Fruit fly (Drosophila melanogaster): ENCODE measurements around the gene CG4733.

The CG4733 gene

DNA sequence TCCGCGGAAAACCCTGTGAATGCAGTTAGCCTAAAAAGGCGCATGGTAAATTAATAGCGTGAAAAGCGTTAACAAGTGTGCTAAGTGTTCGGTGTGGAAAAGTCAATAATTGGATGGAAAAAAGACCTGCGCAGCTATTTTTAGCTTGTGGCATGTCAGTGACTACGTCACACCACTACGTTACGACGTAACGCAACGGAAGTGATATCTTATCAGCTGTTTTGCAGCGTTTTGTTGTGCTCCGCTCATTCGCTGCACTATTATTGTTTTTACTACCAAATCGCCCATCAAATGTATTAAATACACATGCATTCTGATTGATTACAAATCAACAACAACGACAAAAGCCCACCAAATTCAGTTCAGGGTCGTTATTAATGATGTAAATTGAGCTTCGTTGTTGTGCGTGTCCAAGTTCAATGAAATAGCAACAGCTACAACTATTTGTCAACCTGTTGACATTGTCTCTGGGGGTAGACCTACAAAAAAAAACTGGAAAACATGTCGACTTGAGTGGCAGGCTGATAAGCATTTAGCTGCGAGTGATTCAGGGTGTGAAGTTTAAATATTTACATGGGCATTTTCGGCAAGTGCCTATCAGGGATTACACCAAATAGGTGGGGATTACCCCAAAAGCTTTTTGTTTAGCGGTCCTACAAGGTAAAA, 42.8 kb upstream of the CG4733 start:
- TF ChIP-seq pan (optimal IDR thresholded peaks at IDR 0.05) (no peak), Rel (GFP tag; optimal IDR thresholded peaks at IDR 0.05) (no peak), Rel (tag; optimal IDR thresholded peaks at IDR 0.05) (peak; percentile 79), OdsH (GFP tag; optimal IDR thresholded peaks at IDR 0.05) (no peak)

DNA sequence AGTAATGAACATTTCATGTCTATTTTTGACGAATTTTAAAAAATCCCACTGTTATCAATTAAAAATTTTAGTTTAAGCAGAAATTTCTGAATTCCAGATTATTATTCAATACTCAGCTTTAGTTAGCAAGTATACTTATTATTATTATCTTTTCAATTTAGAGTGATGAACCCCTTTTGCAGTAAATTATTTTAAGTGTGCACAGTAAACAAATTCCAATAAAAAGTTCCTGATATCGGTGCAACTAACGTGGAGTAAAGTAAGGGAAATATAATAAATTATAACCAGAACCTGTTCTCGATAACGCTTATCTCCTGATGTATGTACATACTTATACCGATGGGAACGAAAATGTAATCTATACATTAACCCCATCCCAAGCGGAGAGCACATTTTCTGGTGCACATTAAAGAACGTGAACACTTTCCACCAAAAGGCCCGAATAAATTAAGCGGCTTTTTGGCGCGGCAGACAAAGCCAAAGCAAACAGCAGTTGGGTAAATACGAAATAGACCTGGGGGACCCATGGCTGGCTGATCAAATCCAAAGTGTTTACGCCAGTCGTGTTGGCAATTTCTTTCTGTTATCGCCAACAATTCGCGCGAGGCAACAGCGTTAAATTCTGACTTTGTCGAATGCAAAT, 32.4 kb upstream of the CG4733 start:
- TF ChIP-seq Hr83 (GFP tag; optimal IDR thresholded peaks at IDR 0.05; ENCODE audit: poor library complexity, severe bottlenecking) (peak; percentile 99), Hnf4 (GFP tag; optimal IDR thresholded peaks at IDR 0.05) (peak; percentile 90), Hr78 (GFP tag; optimal IDR thresholded peaks at IDR 0.05) (no peak), usp (GFP tag; optimal IDR thresholded peaks at IDR 0.05) (no peak), CG32264 (GFP tag; optimal IDR thresholded peaks at IDR 0.05) (peak; percentile 82), OdsH (GFP tag; optimal IDR thresholded peaks at IDR 0.05) (peak; percentile 90), sage (GFP tag; optimal IDR thresholded peaks at IDR 0.05) (peak; percentile 67), CG9705 (GFP tag; optimal IDR thresholded peaks at IDR 0.05) (peak; percentile 28), dmrt93B (GFP tag; optimal IDR thresholded peaks at IDR 0.05) (no peak), foxo (GFP tag; optimal IDR thresholded peaks at IDR 0.05) (peak; percentile 62 to 84), tai (GFP tag; optimal IDR thresholded peaks at IDR 0.05) (no peak), Sp1 (GFP tag; optimal IDR thresholded peaks at IDR 0.05) (peak; percentile 67), ey (GFP tag; optimal IDR thresholded peaks at IDR 0.05) (peak; percentile 38), jim (GFP tag; optimal IDR thresholded peaks at IDR 0.05) (peak; percentile 78), dsf (GFP tag; optimal IDR thresholded peaks at IDR 0.05; ENCODE audit: borderline replicate concordance) (peak; percentile 52), psq (GFP tag; optimal IDR thresholded peaks at IDR 0.05) (peak; percentile 66), Rel (GFP tag; optimal IDR thresholded peaks at IDR 0.05) (peak; percentile 76), Rel (tag; optimal IDR thresholded peaks at IDR 0.05) (peak; percentile 76), h (GFP tag; optimal IDR thresholded peaks at IDR 0.05) (peak; percentile 90), dl (GFP tag; optimal IDR thresholded peaks at IDR 0.05; ENCODE audit: insufficient read depth in 1 of 2, partially characterized antibody in 2 of 2) (no peak), br (GFP tag; optimal IDR thresholded peaks at IDR 0.05) (peak; percentile 88), lola (GFP tag; optimal IDR thresholded peaks at IDR 0.05) (no peak), Jra (GFP tag; optimal IDR thresholded peaks at IDR 0.05) (peak; percentile 81), GATAd (GFP tag; optimal IDR thresholded peaks at IDR 0.05) (peak; percentile 13), rgr (GFP tag; optimal IDR thresholded peaks at IDR 0.05) (peak; percentile 90), fru (GFP tag; optimal IDR thresholded peaks at IDR 0.05) (peak; percentile 74), brk (GFP tag; optimal IDR thresholded peaks at IDR 0.05) (peak; percentile 81)

DNA sequence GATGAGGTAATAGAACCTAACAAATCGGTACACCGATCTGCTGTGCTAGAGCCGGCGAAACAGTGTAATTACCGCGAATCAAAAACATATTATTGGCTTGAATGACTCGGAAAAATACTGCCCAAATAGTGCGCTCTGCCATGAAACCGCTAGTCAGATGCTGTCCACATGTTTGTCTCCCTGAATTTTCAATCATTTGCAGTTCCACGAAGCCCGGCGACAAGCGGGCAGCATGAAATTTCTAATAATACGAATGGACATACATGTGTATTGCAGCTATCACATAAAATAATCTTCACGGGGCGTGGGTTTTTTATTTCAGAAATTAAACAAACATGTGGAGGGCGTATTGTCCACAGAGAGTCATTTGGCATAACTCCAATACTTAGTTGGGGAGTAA, 31.5 kb upstream of the CG4733 start:
- TF ChIP-seq Vsx2 (GFP tag; optimal IDR thresholded peaks at IDR 0.05; ENCODE audit: partially characterized antibody) (no peak), tai (GFP tag; optimal IDR thresholded peaks at IDR 0.05) (no peak), h (GFP tag; optimal IDR thresholded peaks at IDR 0.05) (no peak), Sp1 (GFP tag; optimal IDR thresholded peaks at IDR 0.05) (no peak), jim (GFP tag; optimal IDR thresholded peaks at IDR 0.05) (no peak), brk (GFP tag; optimal IDR thresholded peaks at IDR 0.05) (no peak)

DNA sequence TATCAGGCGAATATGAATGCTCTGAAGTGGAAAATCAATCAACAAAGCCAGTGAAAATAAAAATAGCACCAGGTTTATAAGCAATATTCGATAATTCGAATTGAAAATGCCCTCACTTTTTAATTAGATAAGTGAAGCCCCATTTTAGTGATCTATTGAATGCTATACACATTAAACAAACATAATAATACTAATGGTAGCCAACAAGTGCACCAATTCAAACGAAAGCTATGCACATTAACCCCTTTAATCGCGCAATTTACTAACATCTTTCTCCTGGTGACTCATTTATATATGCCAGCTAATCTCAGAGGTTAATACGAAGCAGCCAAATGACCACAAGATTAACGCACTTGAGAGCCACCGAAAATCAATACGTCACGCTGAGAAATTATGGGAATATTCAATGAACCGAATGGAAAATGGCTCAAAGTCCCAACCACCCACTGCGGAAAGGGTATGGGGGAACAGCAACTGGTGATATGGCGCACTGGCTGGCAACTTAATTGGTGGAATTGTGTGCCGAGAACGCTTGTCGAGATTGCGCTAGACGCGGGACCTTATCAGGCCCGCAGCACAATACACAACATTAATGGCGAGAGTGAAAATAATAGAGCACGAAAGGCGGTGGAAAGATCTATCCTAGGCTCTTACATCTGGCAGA, 31.0 kb upstream of the CG4733 start:
- TF ChIP-seq Hr83 (GFP tag; optimal IDR thresholded peaks at IDR 0.05; ENCODE audit: poor library complexity, severe bottlenecking) (no peak), Jra (GFP tag; optimal IDR thresholded peaks at IDR 0.05) (no peak), pan (optimal IDR thresholded peaks at IDR 0.05) (no peak), h (GFP tag; optimal IDR thresholded peaks at IDR 0.05) (peak; percentile 57), N (GFP tag; optimal IDR thresholded peaks at IDR 0.05) (no peak), br (GFP tag; optimal IDR thresholded peaks at IDR 0.05) (peak; percentile 76), tai (GFP tag; optimal IDR thresholded peaks at IDR 0.05) (no peak), dsf (GFP tag; optimal IDR thresholded peaks at IDR 0.05; ENCODE audit: borderline replicate concordance) (no peak), Abd-B (GFP tag; optimal IDR thresholded peaks at IDR 0.05) (no peak), dl (GFP tag; optimal IDR thresholded peaks at IDR 0.05; ENCODE audit: insufficient read depth in 1 of 2, partially characterized antibody in 2 of 2) (no peak), jim (GFP tag; optimal IDR thresholded peaks at IDR 0.05) (no peak), foxo (GFP tag; optimal IDR thresholded peaks at IDR 0.05) (peak in 1 of 2 experiments; percentile 27), dmrt93B (GFP tag; optimal IDR thresholded peaks at IDR 0.05) (no peak), Dfd (GFP tag; optimal IDR thresholded peaks at IDR 0.05) (no peak), HLH106 (tag; optimal IDR thresholded peaks at IDR 0.05) (peak; percentile 8), sage (GFP tag; optimal IDR thresholded peaks at IDR 0.05) (no peak), brk (GFP tag; optimal IDR thresholded peaks at IDR 0.05) (no peak), fru (GFP tag; optimal IDR thresholded peaks at IDR 0.05) (peak; percentile 32), Vsx2 (GFP tag; optimal IDR thresholded peaks at IDR 0.05; ENCODE audit: partially characterized antibody) (no peak), ey (GFP tag; optimal IDR thresholded peaks at IDR 0.05) (peak; percentile 30), Mio (GFP tag; optimal IDR thresholded peaks at IDR 0.05) (no peak), woc (GFP tag; optimal IDR thresholded peaks at IDR 0.05) (no peak), CG9705 (GFP tag; optimal IDR thresholded peaks at IDR 0.05) (no peak), Hr78 (GFP tag; optimal IDR thresholded peaks at IDR 0.05) (no peak), CrebA (GFP tag; optimal IDR thresholded peaks at IDR 0.05; ENCODE audit: borderline replicate concordance) (no peak), sv (GFP tag; optimal IDR thresholded peaks at IDR 0.05) (no peak), rgr (GFP tag; optimal IDR thresholded peaks at IDR 0.05) (no peak), Dif (GFP tag; optimal IDR thresholded peaks at IDR 0.05; ENCODE audit: partially characterized antibody) (no peak), lola (GFP tag; optimal IDR thresholded peaks at IDR 0.05) (no peak)
